Fruit fly (Drosophila melanogaster): ENCODE measurements around the gene Spn.

The Spn gene

dm6 chr3L:2489438-2489837 is 64.7 kb downstream of the Spn start (continued):
- peak; percentile 70 for TF ChIP-seq CG3407 (GFP tag; optimal IDR thresholded peaks at IDR 0.05)
- TF ChIP-seq CG2678 (tag; optimal IDR thresholded peaks at IDR 0.05), result peak; percentile 65
- TF ChIP-seq CG12299 (tag; optimal IDR thresholded peaks at IDR 0.05), result peak; percentile 56
- no peak for TF ChIP-seq H15 (GFP tag; IDR thresholded peaks at IDR 0.05)
- no peak for TF ChIP-seq CG12942 (GFP tag; optimal IDR thresholded peaks at IDR 0.05)
- TF ChIP-seq CG12659 (GFP tag; optimal IDR thresholded peaks at IDR 0.05), result no peak
- no peak for TF ChIP-seq pros (GFP tag; optimal IDR thresholded peaks at IDR 0.05)
- TF ChIP-seq Elba2 (GFP tag; optimal IDR thresholded peaks at IDR 0.05), result no peak
- peak; percentile 77 for TF ChIP-seq lab (GFP tag; optimal IDR thresholded peaks at IDR 0.05)
- no peak for TF ChIP-seq pum (GFP tag; optimal IDR thresholded peaks at IDR 0.05)
- TF ChIP-seq Fer1 (GFP tag; optimal IDR thresholded peaks at IDR 0.05), result peak; percentile 76
- peak; percentile 85 for TF ChIP-seq MTF-1 (GFP tag; optimal IDR thresholded peaks at IDR 0.05; ENCODE audit: borderline replicate concordance)
- TF ChIP-seq CG17612 (GFP tag; IDR thresholded peaks at IDR 0.05), result no peak
- TF ChIP-seq pho (GFP tag; optimal IDR thresholded peaks at IDR 0.05), result no peak
- no peak for TF ChIP-seq CG4282 (GFP tag; optimal IDR thresholded peaks at IDR 0.05)
- TF ChIP-seq CG6254 (GFP tag; optimal IDR thresholded peaks at IDR 0.05), result peak; percentile 55
- TF ChIP-seq Dp (GFP tag; optimal IDR thresholded peaks at IDR 0.05), result no peak
- TF ChIP-seq Doc2 (GFP tag; IDR thresholded peaks at IDR 0.05), result no peak
- peak; percentile 47 for TF ChIP-seq NC2β (GFP tag; optimal IDR thresholded peaks at IDR 0.05)
- TF ChIP-seq crc (GFP tag; optimal IDR thresholded peaks at IDR 0.05), result no peak
- peak; percentile 40; the same call in 1 of the 2 replicates for TF ChIP-seq CG31441 (GFP tag; IDR thresholded peaks at IDR 0.05)
- TF ChIP-seq CG1647 (GFP tag; optimal IDR thresholded peaks at IDR 0.05), result no peak
- no peak; the same call in 1 of the 2 replicates for TF ChIP-seq CG14014 (GFP tag; IDR thresholded peaks at IDR 0.05)
- peak; percentile 51 for TF ChIP-seq dmrt99B (tag; optimal IDR thresholded peaks at IDR 0.05)
- no peak for TF ChIP-seq E2f1 (GFP tag; IDR thresholded peaks at IDR 0.05)
- TF ChIP-seq CG1792 (GFP tag; optimal IDR thresholded peaks at IDR 0.05), result peak; percentile 66
- TF ChIP-seq hth (optimal IDR thresholded peaks at IDR 0.05), result no peak
- TF ChIP-seq CG10543 (GFP tag; optimal IDR thresholded peaks at IDR 0.05), result peak; percentile 27
- TF ChIP-seq Myb (GFP tag; optimal IDR thresholded peaks at IDR 0.05), result no peak
- peak; percentile 2 for TF ChIP-seq CG12391 (tag; optimal IDR thresholded peaks at IDR 0.05)
- no peak; the same call in 2 of the 3 replicates for TF ChIP-seq CG11093 (GFP tag; IDR thresholded peaks at IDR 0.05)
- TF ChIP-seq caup (GFP tag; optimal IDR thresholded peaks at IDR 0.05; ENCODE audit: severe bottlenecking), result no peak
- no peak for TF ChIP-seq CG34224 (GFP tag; IDR thresholded peaks at IDR 0.05; ENCODE audit: partially characterized antibody)
- no peak for TF ChIP-seq jigr1 (GFP tag; IDR thresholded peaks at IDR 0.05)
- no peak for TF ChIP-seq Ets97D (GFP tag; optimal IDR thresholded peaks at IDR 0.05)
- TF ChIP-seq CG2712 (tag; optimal IDR thresholded peaks at IDR 0.05), result peak; percentile 30
- TF ChIP-seq fd102C (GFP tag; optimal IDR thresholded peaks at IDR 0.05), result peak; percentile 85
- TF ChIP-seq CG1603 (tag; optimal IDR thresholded peaks at IDR 0.05), result peak; percentile 55
- peak; percentile 33 for TF ChIP-seq Vsx1 (GFP tag; optimal IDR thresholded peaks at IDR 0.05)
- TF ChIP-seq Nf-YB (GFP tag; optimal IDR thresholded peaks at IDR 0.05), result no peak
- TF ChIP-seq CG12104 (GFP tag; optimal IDR thresholded peaks at IDR 0.05), result peak; percentile 60
- no peak for TF ChIP-seq CG30431 (GFP tag; optimal IDR thresholded peaks at IDR 0.05)
- TF ChIP-seq CG18011 (GFP tag; optimal IDR thresholded peaks at IDR 0.05), result no peak
- TF ChIP-seq tll (GFP tag; optimal IDR thresholded peaks at IDR 0.05), result peak in 1 of 2 experiments; percentile 39
- TF ChIP-seq Gug (GFP tag; IDR thresholded peaks at IDR 0.05), result no peak
- no peak for TF ChIP-seq Usf (GFP tag; optimal IDR thresholded peaks at IDR 0.05)
- no peak for TF ChIP-seq bbx (GFP tag; IDR thresholded peaks at IDR 0.05; ENCODE audit: partially characterized antibody)
- TF ChIP-seq otp (GFP tag; IDR thresholded peaks at IDR 0.05), result no peak; the same call in 2 of the 3 replicates
- TF ChIP-seq NK7.1 (GFP tag; optimal IDR thresholded peaks at IDR 0.05), result peak; percentile 22
- TF ChIP-seq CG18619 (GFP tag; optimal IDR thresholded peaks at IDR 0.05), result peak; percentile 12
- no peak for TF ChIP-seq Drgx (GFP tag; IDR thresholded peaks at IDR 0.05)
